Fruit fly (Drosophila melanogaster) whole organism, adult: ENCODE measurements around the gene EMC4.

ENCODE experiments used
- CG11617 ChIP-seq: fragments of 200-800 bp; sonication (Bioruptor generic); optimal IDR thresholded peaks from 2 replicates; lab custom pipeline; 2017; ENCODE audit warnings: mild to moderate bottlenecking, missing biosample characterization, missing genetic modification reagents, missing genetic modification characterization
- CG12768 ChIP-seq: fragments of 200-800 bp; sonication (Bioruptor generic); optimal IDR thresholded peaks from 2 replicates; lab custom pipeline; 2017; ENCODE audit warnings: missing biosample characterization, missing genetic modification characterization, mild to moderate bottlenecking, moderate library complexity, missing genetic modification reagents
- CG1620 ChIP-seq: fragments of 200-800 bp; sonication (Bioruptor generic); optimal IDR thresholded peaks from 2 replicates; lab custom pipeline; 2016; ENCODE audit warnings: missing biosample characterization, missing genetic modification characterization
- CG33017 ChIP-seq: fragments of 200-800 bp; sonication (Bioruptor generic); optimal IDR thresholded peaks from 2 replicates; lab custom pipeline; 2018; ENCODE audit warnings: missing biosample characterization, mild to moderate bottlenecking, missing genetic modification characterization, moderate library complexity
- Crg-1 ChIP-seq: fragments of 200-800 bp; sonication (Bioruptor generic); optimal IDR thresholded peaks from 2 replicates; lab custom pipeline; 2016; ENCODE audit warnings: missing biosample characterization, missing genetic modification characterization
- bab1 ChIP-seq: fragments of 200-800 bp; sonication (Bioruptor generic); optimal IDR thresholded peaks from 3 replicates; lab custom pipeline; 2019; ENCODE audit warnings: missing biosample characterization, mild to moderate bottlenecking, missing genetic modification characterization, moderate library complexity
- cic ChIP-seq: fragments of 200-800 bp; sonication (Bioruptor generic); optimal IDR thresholded peaks from 2 replicates; lab custom pipeline; 2017; ENCODE audit warnings: missing biosample characterization, mild to moderate bottlenecking, missing genetic modification characterization, moderate library complexity
- pad ChIP-seq: fragments of 200-800 bp; sonication (Bioruptor generic); optimal IDR thresholded peaks from 3 replicates; lab custom pipeline; 2017; ENCODE audit warnings: missing biosample characterization, missing genetic modification characterization, mild to moderate bottlenecking, moderate library complexity, missing genetic modification reagents
- tj ChIP-seq: fragments of 200-800 bp; sonication (Bioruptor generic); optimal IDR thresholded peaks from 3 replicates; lab custom pipeline; 2017; ENCODE audit warnings: missing biosample characterization, mild to moderate bottlenecking, missing genetic modification characterization, moderate library complexity

DNA sequence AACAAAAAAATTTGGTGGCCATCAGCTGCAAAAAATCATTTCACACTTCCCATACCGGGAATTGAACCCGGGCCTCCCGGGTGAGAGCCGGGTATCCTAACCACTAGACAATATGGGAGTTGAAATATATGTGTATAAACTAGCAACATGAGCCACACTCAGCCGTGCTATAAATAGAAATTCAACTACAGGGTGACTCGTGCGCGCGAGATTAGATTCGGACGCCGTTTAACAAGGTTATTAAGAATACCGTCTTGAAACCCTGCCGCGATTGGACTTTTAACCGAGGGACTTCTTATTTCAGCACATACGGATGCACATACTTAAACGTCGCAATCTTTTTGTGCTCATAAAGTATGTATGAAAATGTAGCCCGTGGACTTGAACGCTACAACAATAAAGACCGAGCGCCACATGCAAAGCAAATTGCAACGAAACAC, 20.3 kb downstream of the EMC4 start:
- no peak for TF ChIP-seq CG11617
- TF ChIP-seq pad: no peak
- TF ChIP-seq CG33017 (tag; lab: Kevin White, UChicago): no peak
- TF ChIP-seq cic (GFP tag; lab: Kevin White, UChicago): no peak
- TF ChIP-seq CG1620 (GFP tag; lab: Kevin White, UChicago): no peak
- no peak for TF ChIP-seq tj
- no peak for TF ChIP-seq Crg-1 (GFP tag; lab: Kevin White, UChicago)
- peak; percentile 33 for TF ChIP-seq bab1 (GFP tag; lab: Kevin White, UChicago)
- TF ChIP-seq CG12768 (GFP tag; lab: Kevin White, UChicago): no peak
